Worm (Caenorhabditis elegans) whole organism, young adult: Measurements from ENCODE around the gene W08E12.9.

Experiments
- T26A5.8 ChIP-seq: sonication (generic microtip); optimal IDR thresholded peaks from 2 replicates; lab custom pipeline; 2016; ENCODE audit warnings: missing genetic modification characterization, missing compliant biosample characterization
- hmg-1.2 ChIP-seq: fragments of 200-800 bp; sonication (Bioruptor generic); IDR thresholded peaks from 2 replicates; pipeline ENCODE4 v1.3.6; 2022; ENCODE audit warnings: missing genetic modification reagents, missing genetic modification characterization, missing compliant biosample characterization
- nhr-90 ChIP-seq: sonication (generic microtip); optimal IDR thresholded peaks from 2 replicates; lab custom pipeline; 2016; ENCODE audit warnings: missing genotype, mild to moderate bottlenecking, missing genetic modification characterization, missing compliant biosample characterization
- pha-4 ChIP-seq: fragments of 150-350 bp; sonication (generic microtip); optimal IDR thresholded peaks from 2 replicates; lab custom pipeline; 2014; ENCODE audit warnings: missing biosample characterization, missing genetic modification reagents, missing genetic modification characterization
- sea-2 ChIP-seq: fragments of 200-800 bp; sonication (Bioruptor generic); IDR thresholded peaks from 2 replicates; pipeline ENCODE4 v1.3.6; 2022; ENCODE audit warnings: missing genetic modification characterization, missing compliant biosample characterization
- snpc-3.4 ChIP-seq: sonication (generic microtip); optimal IDR thresholded peaks from 2 replicates; lab custom pipeline; 2017; ENCODE audit warnings: missing genetic modification characterization, mild to moderate bottlenecking, missing compliant biosample characterization, antibody characterized with exemption, moderate library complexity, missing genotype, missing genetic modification reagents

ce11 chrIV:3266841-3267240 lies 40.5 kb downstream of the W08E12.9 start:
- TF ChIP-seq snpc-3.4 (tag; lab: Kevin White, UChicago) (no peak), nhr-90 (tag; lab: Kevin White, UChicago) (no peak), sea-2 (GFP tag; lab: Robert Waterston, UW) (no peak), T26A5.8 (no peak), pha-4 (no peak), hmg-1.2 (GFP tag; lab: Robert Waterston, UW) (no peak)
